Fruit fly (Drosophila melanogaster): Measurements from ENCODE around the gene Madm.

DNA sequence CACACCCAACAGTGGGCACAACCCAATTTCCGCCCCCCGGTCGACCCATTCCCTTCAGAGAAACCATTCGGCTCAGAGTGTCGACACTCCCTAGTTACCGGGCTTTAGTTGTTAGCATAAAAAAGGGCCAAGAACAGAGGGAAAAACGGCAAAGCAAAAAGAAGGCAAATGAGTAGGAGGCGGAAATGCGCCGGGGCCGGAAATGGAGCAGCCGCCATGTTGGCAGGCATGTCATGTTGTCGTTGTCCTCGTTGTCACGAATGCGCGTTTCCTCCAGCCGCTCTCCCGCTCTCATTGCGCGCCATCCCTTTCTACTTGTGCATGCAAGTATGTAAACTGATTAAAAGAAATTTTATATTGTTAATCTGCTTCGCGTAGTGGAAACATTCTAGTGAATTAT lies 45.9 kb upstream of the Madm start:
- TF ChIP-seq pan (optimal IDR thresholded peaks at IDR 0.05), result no peak
- TF ChIP-seq psq (GFP tag; optimal IDR thresholded peaks at IDR 0.05), result no peak
- TF ChIP-seq fru (GFP tag; optimal IDR thresholded peaks at IDR 0.05), result no peak
- TF ChIP-seq dsf (GFP tag; optimal IDR thresholded peaks at IDR 0.05; ENCODE audit: borderline replicate concordance), result no peak
- no peak for TF ChIP-seq OdsH (GFP tag; optimal IDR thresholded peaks at IDR 0.05)
- TF ChIP-seq Hr78 (GFP tag; optimal IDR thresholded peaks at IDR 0.05), result no peak
- TF ChIP-seq h (GFP tag; optimal IDR thresholded peaks at IDR 0.05), result no peak
- TF ChIP-seq HLH106 (tag; optimal IDR thresholded peaks at IDR 0.05), result no peak
- TF ChIP-seq sv (GFP tag; optimal IDR thresholded peaks at IDR 0.05), result no peak
- TF ChIP-seq Mio (GFP tag; optimal IDR thresholded peaks at IDR 0.05), result no peak
- TF ChIP-seq Dfd (GFP tag; optimal IDR thresholded peaks at IDR 0.05), result no peak
- no peak for TF ChIP-seq lola (GFP tag; optimal IDR thresholded peaks at IDR 0.05)
